Worm (Caenorhabditis elegans) whole organism, young adult: ENCODE results near the gene Y4C6A.3.
A peak's percentile ranks its signal among the peaks of the same experiment; 100 is the strongest.

ENCODE experiments used
- B0019.2 ChIP-seq: fragments of 200-800 bp; sonication (Bioruptor generic); conservative IDR thresholded peaks from 2 replicates; pipeline ENCODE4 v1.3.6; 2022; ENCODE audit warnings: missing genetic modification reagents, missing genetic modification characterization, missing compliant biosample characterization
- B0035.1 ChIP-seq: sonication (generic microtip); optimal IDR thresholded peaks from 2 replicates; lab custom pipeline; 2016; ENCODE audit warnings: missing genetic modification characterization, mild to moderate bottlenecking, missing compliant biosample characterization, missing genotype, missing genetic modification reagents
- F22D6.2 ChIP-seq: sonication (generic microtip); optimal IDR thresholded peaks from 2 replicates; lab custom pipeline; 2016; ENCODE audit warnings: mild to moderate bottlenecking, missing genetic modification characterization, missing compliant biosample characterization
- F49E8.2 ChIP-seq: sonication (generic microtip); optimal IDR thresholded peaks from 3 replicates; lab custom pipeline; 2017; ENCODE audit warnings: missing genetic modification characterization, mild to moderate bottlenecking, missing compliant biosample characterization, antibody characterized with exemption, moderate library complexity; ENCODE audit not compliant: insufficient read depth
- F57A8.1 ChIP-seq: fragments of 200-800 bp; sonication (Bioruptor generic); optimal IDR thresholded peaks from 2 replicates; lab custom pipeline; 2018; ENCODE audit warnings: mild to moderate bottlenecking, missing genetic modification characterization, moderate library complexity, missing compliant biosample characterization
- K11D2.4 ChIP-seq: fragments of 200-800 bp; sonication (Bioruptor generic); IDR thresholded peaks from 2 replicates; pipeline ENCODE4 v1.3.6; 2022; ENCODE audit warnings: missing genetic modification reagents, missing genetic modification characterization, missing compliant biosample characterization
- ama-1 ChIP-seq, 3 experiments: fragments of 150-350 bp in 1 of 3; sonication (generic microtip) in 2 of 3; optimal IDR thresholded peaks; 2 replicates each; lab custom pipeline; 2014 to 2018; ENCODE audit warnings: missing biosample characterization in 2 of 3, missing genetic modification characterization in 2 of 3, missing genetic modification reagents in 2 of 3
- attf-3 ChIP-seq: fragments of 200-800 bp; sonication (Bioruptor generic); conservative IDR thresholded peaks from 2 replicates; pipeline ENCODE4 v1.3.6; 2022; ENCODE audit warnings: missing genetic modification reagents, missing genetic modification characterization, missing compliant biosample characterization
- bed-1 ChIP-seq: fragments of 200-800 bp; sonication (Bioruptor generic); IDR thresholded peaks from 2 replicates; pipeline ENCODE4 v1.3.6; 2022; ENCODE audit warnings: missing genetic modification reagents, missing genetic modification characterization, missing compliant biosample characterization
- cebp-2 ChIP-seq: fragments of 200-800 bp; sonication (Bioruptor generic); IDR thresholded peaks from 2 replicates; pipeline ENCODE4 v1.3.6; 2022; ENCODE audit warnings: missing genetic modification characterization, missing compliant biosample characterization
- ceh-40 ChIP-seq: fragments of 200-800 bp; sonication (Bioruptor generic); IDR thresholded peaks from 2 replicates; pipeline ENCODE4 v1.3.6; 2022; ENCODE audit warnings: missing genetic modification characterization, missing compliant biosample characterization
- ceh-91 ChIP-seq: fragments of 200-800 bp; sonication (Bioruptor generic); IDR thresholded peaks from 2 replicates; pipeline ENCODE4 v1.3.6; 2022; ENCODE audit warnings: missing genetic modification reagents, missing genetic modification characterization, missing compliant biosample characterization
- dpl-1 ChIP-seq: fragments of 150-350 bp; optimal IDR thresholded peaks from 2 replicates; lab custom pipeline; 2014; ENCODE audit warnings: missing biosample characterization, missing genetic modification reagents, missing genetic modification characterization
- egl-18 ChIP-seq: fragments of 200-800 bp; sonication (Bioruptor generic); IDR thresholded peaks from 2 replicates; pipeline ENCODE4 v1.3.6; 2022; ENCODE audit warnings: missing genetic modification reagents, missing genetic modification characterization, missing compliant biosample characterization
- him-1 ChIP-seq: sonication (generic microtip); optimal IDR thresholded peaks from 2 replicates; lab custom pipeline; 2016; ENCODE audit warnings: missing genotype, missing genetic modification reagents, missing genetic modification characterization, missing compliant biosample characterization
- hmg-1.2 ChIP-seq: fragments of 200-800 bp; sonication (Bioruptor generic); IDR thresholded peaks from 2 replicates; pipeline ENCODE4 v1.3.6; 2022; ENCODE audit warnings: missing genetic modification reagents, missing genetic modification characterization, missing compliant biosample characterization
- hsf-1 ChIP-seq: fragments of 200-800 bp; sonication (Bioruptor generic); IDR thresholded peaks from 2 replicates; pipeline ENCODE4 v1.3.6; 2022; ENCODE audit warnings: missing genetic modification reagents, missing genetic modification characterization, missing compliant biosample characterization
- lag-1 ChIP-seq: fragments of 200-800 bp; sonication (Bioruptor generic); IDR thresholded peaks from 2 replicates; pipeline ENCODE4 v1.3.6; 2022; ENCODE audit warnings: missing genetic modification reagents, missing genetic modification characterization, missing compliant biosample characterization
- lir-1 ChIP-seq: fragments of 200-800 bp; sonication (Bioruptor generic); conservative IDR thresholded peaks from 2 replicates; pipeline ENCODE4 v1.3.6; 2022; ENCODE audit warnings: missing genetic modification reagents, missing genetic modification characterization, missing compliant biosample characterization
- lsl-1 ChIP-seq: fragments of 200-800 bp; sonication (Bioruptor generic); optimal IDR thresholded peaks from 2 replicates; lab custom pipeline; 2018; ENCODE audit warnings: mild to moderate bottlenecking, missing genetic modification characterization, moderate library complexity, missing compliant biosample characterization
- madf-3 ChIP-seq: fragments of 200-800 bp; sonication (Bioruptor generic); IDR thresholded peaks from 2 replicates; pipeline ENCODE4 v1.3.6; 2022; ENCODE audit warnings: missing genetic modification reagents, missing genetic modification characterization, missing compliant biosample characterization
- madf-6 ChIP-seq: fragments of 200-800 bp; sonication (Bioruptor generic); IDR thresholded peaks from 2 replicates; pipeline ENCODE4 v1.3.6; 2022; ENCODE audit warnings: missing genetic modification reagents, missing genetic modification characterization, missing compliant biosample characterization
- mcd-1 ChIP-seq: fragments of 200-800 bp; sonication (Bioruptor generic); IDR thresholded peaks from 2 replicates; pipeline ENCODE4 v1.3.6; 2022; ENCODE audit warnings: missing genetic modification reagents, missing genetic modification characterization, missing compliant biosample characterization
- nfya-1 ChIP-seq: sonication (generic microtip); optimal IDR thresholded peaks from 2 replicates; lab custom pipeline; 2017; ENCODE audit warnings: antibody characterized with exemption, missing compliant biosample characterization, missing genetic modification characterization, borderline replicate concordance; ENCODE audit not compliant: insufficient read depth
- nfya-2 ChIP-seq: fragments of 200-800 bp; sonication (Bioruptor generic); IDR thresholded peaks from 2 replicates; pipeline ENCODE4 v1.3.6; 2022; ENCODE audit warnings: missing genetic modification reagents, missing genetic modification characterization, missing compliant biosample characterization
- nfyb-1 ChIP-seq: fragments of 200-800 bp; sonication (Bioruptor generic); IDR thresholded peaks from 2 replicates; pipeline ENCODE4 v1.3.6; 2022; ENCODE audit warnings: missing genetic modification reagents, missing genetic modification characterization, missing compliant biosample characterization
- nhr-27 ChIP-seq: fragments of 200-800 bp; sonication (Bioruptor generic); optimal IDR thresholded peaks from 2 replicates; lab custom pipeline; 2018; ENCODE audit warnings: mild to moderate bottlenecking, missing genetic modification characterization, moderate library complexity, missing compliant biosample characterization
- nhr-90 ChIP-seq: sonication (generic microtip); optimal IDR thresholded peaks from 2 replicates; lab custom pipeline; 2016; ENCODE audit warnings: missing genotype, mild to moderate bottlenecking, missing genetic modification characterization, missing compliant biosample characterization
- pbrm-1 ChIP-seq: fragments of 200-800 bp; sonication (Bioruptor generic); IDR thresholded peaks from 2 replicates; pipeline ENCODE4 v1.3.6; 2022; ENCODE audit warnings: missing genetic modification reagents, missing genetic modification characterization, missing compliant biosample characterization
- pha-4 ChIP-seq: fragments of 150-350 bp; sonication (generic microtip); optimal IDR thresholded peaks from 2 replicates; lab custom pipeline; 2014; ENCODE audit warnings: missing biosample characterization, missing genetic modification reagents, missing genetic modification characterization
- rcor-1 ChIP-seq: fragments of 200-800 bp; sonication (Bioruptor generic); IDR thresholded peaks from 2 replicates; pipeline ENCODE4 v1.3.6; 2022; ENCODE audit warnings: missing genetic modification reagents, missing genetic modification characterization, missing compliant biosample characterization
- repo-1 ChIP-seq: sonication (generic microtip); optimal IDR thresholded peaks from 2 replicates; lab custom pipeline; 2017; ENCODE audit warnings: mild to moderate bottlenecking, missing genetic modification characterization, missing compliant biosample characterization
- snpc-3.4 ChIP-seq: sonication (generic microtip); optimal IDR thresholded peaks from 2 replicates; lab custom pipeline; 2017; ENCODE audit warnings: missing genetic modification characterization, mild to moderate bottlenecking, missing compliant biosample characterization, antibody characterized with exemption, moderate library complexity, missing genotype, missing genetic modification reagents
- zim-3 ChIP-seq: sonication (generic microtip); optimal IDR thresholded peaks from 2 replicates; lab custom pipeline; 2017; ENCODE audit warnings: mild to moderate bottlenecking, missing genetic modification characterization, moderate library complexity, missing compliant biosample characterization

Y4C6A.3 gene

DNA sequence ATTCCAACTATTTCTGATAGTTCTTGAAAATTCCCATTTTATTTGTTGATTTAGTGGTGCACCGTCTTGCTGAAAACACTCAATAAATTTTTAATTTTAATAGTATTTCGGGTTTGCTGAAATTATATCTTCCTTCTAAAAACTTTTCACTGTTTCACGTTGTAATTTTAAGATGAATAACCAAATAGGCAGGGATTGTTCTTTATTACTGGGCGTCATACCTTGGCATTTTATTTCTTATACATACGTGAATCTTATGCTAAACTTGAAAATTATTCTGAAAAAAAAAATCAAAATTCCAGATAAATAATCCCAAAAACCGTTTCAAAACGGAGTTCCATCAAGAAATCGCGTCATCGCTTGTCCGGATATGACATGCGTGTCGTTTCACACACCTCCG is 17.2 kb downstream of the Y4C6A.3 start, which contains the start of gene mgl-3:
Gene mgl-3 (plus strand): TSS at position 301 of the 400 bp plus-strand sequence.
- TF ChIP-seq lir-1 (GFP tag; lab: Robert Waterston, UW) (no peak), F57A8.1 (GFP tag; lab: Kevin White, UChicago) (no peak), K11D2.4 (GFP tag; lab: Robert Waterston, UW) (no peak), cebp-2 (GFP tag; lab: Robert Waterston, UW) (no peak)

DNA sequence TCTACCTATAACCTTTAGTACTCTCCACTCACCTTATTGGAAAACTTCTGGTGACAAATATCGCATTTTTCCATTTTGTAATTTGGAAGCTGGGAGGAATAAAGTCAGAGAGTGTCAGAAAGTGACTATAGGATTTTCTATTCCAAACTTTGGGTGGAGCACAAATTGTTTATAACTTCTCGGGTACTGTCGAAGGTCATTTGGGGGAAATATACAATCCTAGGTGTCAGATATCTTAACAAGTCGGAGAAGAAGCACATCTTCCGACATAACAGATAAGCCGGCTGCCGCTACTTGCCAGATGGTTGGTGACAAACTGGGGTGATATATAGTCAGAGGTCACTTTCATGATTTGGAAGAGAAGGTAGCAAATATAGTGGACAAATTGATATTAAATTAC is 36.8 kb downstream of the Y4C6A.3 start, which contains the start of gene ehn-3:
Gene ehn-3 (minus strand): TSS at position 101 of the 400 bp plus-strand sequence.
- TF ChIP-seq nhr-90 (no peak), dpl-1 (GFP tag; lab: Kevin White, UChicago) (no peak), rcor-1 (GFP tag; lab: Robert Waterston, UW) (no peak), F57A8.1 (GFP tag; lab: Kevin White, UChicago) (no peak)
- TF ChIP-seq, all 124 proteins: peak for 0

DNA sequence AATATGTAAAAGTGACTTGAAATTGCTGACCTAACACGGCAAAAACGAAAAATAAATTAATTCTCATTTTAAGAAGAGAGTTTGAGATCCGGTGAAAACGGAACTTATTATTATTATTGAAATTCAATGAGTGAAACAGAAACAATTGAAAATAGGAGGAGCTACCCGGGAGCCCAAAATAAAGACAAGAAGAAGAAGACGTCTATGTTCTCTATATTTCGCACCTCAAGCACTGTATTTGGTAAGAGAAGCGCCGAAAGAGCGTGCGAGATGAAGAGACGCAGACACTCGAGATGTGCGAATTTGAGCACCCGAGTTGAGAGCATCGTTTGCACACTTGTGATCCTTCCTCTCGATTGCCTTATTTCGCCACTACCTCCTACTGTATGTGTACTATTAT is 40.2 kb downstream of the Y4C6A.3 start, which contains the start of gene spp-7:
Gene spp-7 (minus strand): TSS at position 101 of the 400 bp plus-strand sequence.
- TF ChIP-seq nfyb-1 (no peak), hmg-1.2 (peak; percentile 64)

DNA sequence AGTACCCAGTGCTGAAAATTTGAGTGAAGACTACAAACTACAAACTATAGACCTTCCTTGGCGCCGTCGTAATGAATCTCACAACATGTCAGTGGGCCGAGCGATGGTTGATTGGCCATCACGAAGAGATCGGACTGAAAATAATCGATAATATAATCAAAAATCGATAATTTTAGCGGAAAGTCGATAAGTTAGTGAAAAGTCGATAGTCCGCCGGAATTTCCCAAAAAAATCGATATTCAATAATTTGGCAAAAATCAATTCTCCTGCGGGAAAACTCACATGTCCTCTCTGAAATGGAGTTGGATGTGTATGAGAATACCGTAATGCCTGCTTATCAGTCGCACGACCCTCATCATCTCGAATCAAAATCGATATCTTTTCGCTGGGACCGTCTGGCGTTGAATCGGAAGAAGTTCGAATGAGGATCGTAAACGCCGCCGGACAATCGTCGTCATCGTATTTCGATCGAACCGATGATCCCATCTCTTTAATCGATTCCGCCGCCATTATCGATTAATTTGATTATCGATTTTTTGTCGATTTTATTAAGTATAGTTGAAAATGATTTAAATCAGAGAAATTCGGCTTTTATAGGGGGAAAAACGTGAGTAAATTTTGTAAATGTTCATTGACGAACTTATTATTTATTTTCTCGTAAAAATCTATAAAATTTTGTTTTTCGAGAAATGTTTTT is 44.1 kb downstream of the Y4C6A.3 start, which contains the start of gene ZK616.8:
Gene ZK616.8 (minus strand): TSS at position 553 of the 697 bp plus-strand sequence.
- no peak for TF ChIP-seq attf-3 (GFP tag; lab: Robert Waterston, UW)
- TF ChIP-seq madf-3 (GFP tag; lab: Robert Waterston, UW) = no peak
- no peak for TF ChIP-seq B0035.1
- no peak for TF ChIP-seq ceh-91 (GFP tag; lab: Robert Waterston, UW)
- TF ChIP-seq nhr-27 (tag; lab: Kevin White, UChicago) = no peak
- TF ChIP-seq lag-1 (GFP tag; lab: Robert Waterston, UW) = no peak
- no peak for TF ChIP-seq mcd-1 (GFP tag; lab: Robert Waterston, UW)
- TF ChIP-seq F22D6.2 (tag; lab: Kevin White, UChicago) = no peak
- TF ChIP-seq nfya-1 (tag; lab: Kevin White, UChicago) = no peak
- TF ChIP-seq pbrm-1 = no peak
- TF ChIP-seq bed-1 (GFP tag; lab: Robert Waterston, UW) = no peak
- no peak for TF ChIP-seq ceh-40 (GFP tag; lab: Robert Waterston, UW)

DNA sequence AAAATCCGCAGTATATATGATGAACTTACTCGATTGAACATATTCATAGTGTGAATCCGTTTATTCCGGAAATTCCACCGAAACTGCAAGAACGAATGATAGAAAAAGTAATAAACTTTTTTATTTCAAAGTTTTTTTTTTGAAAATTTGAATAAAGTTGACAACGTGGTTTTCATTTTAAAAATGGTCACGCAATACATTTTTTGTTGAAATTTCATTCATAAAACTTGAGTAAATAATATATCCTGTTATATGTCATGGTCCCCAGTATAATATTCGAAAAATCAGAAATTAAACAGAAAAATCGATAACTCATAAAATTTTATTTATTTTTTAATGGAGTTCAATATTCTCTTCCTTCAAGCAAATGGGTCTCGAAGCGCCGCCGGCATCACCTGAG is 44.8 kb downstream of the Y4C6A.3 start, which contains the start of gene ZK616.65:
Gene ZK616.65 (minus strand): TSS at position 101 of the 400 bp plus-strand sequence.
- TF ChIP-seq bed-1 (GFP tag; lab: Robert Waterston, UW) (no peak), zim-3 (tag; lab: Kevin White, UChicago) (no peak), dpl-1 (GFP tag; lab: Kevin White, UChicago) (no peak)

DNA sequence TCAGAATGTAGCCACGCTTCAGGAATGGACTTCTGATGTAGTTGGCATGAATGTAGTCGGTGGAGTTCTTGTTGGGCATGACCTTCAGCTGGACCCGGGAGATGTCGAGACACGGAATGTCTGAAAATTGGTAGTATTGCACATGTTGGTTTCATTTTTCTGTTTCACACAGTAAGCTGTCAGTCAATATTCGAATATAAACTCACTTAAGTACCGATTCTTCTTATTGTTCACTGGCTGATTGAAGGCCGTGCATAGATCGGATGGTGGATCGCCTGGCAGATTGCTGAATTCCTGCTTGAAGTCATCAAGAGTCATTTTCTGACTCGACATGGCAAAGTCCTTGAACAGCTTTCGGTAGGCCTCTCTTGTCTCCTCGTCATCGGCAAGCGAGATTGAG is 46.8 kb downstream of the Y4C6A.3 start:
- TF ChIP-seq repo-1 = no peak
- TF ChIP-seq snpc-3.4 (tag; lab: Kevin White, UChicago) = no peak
- TF ChIP-seq hsf-1 (GFP tag; lab: Robert Waterston, UW) = no peak
- TF ChIP-seq pha-4 = no peak
- TF ChIP-seq nfya-2 = no peak
- no peak for TF ChIP-seq attf-3 (GFP tag; lab: Robert Waterston, UW)
- TF ChIP-seq lsl-1 (GFP tag; lab: Kevin White, UChicago) = no peak
- no peak for TF ChIP-seq ama-1 (optimal IDR thresholded peaks at IDR 0.05; lab: Kevin White, UChicago)
- TF ChIP-seq ama-1 (GFP tag; optimal IDR thresholded peaks at IDR 0.05; lab: Kevin White, UChicago) = no peak
- no peak for TF ChIP-seq egl-18
- no peak for TF ChIP-seq B0019.2 (GFP tag; lab: Robert Waterston, UW)
- TF ChIP-seq madf-6 (GFP tag; lab: Robert Waterston, UW) = no peak
- no peak for TF ChIP-seq F22D6.2 (tag; lab: Kevin White, UChicago)
- TF ChIP-seq F49E8.2 (tag; lab: Kevin White, UChicago) = no peak
- no peak for TF ChIP-seq him-1 (tag; lab: Kevin White, UChicago)
